Worm (Caenorhabditis elegans) whole organism, L2 larva: ENCODE data around the gene R07D5.2.

ENCODE experiments used
- C34F6.9 ChIP-seq: fragments of 150-350 bp; optimal IDR thresholded peaks from 2 replicates; lab custom pipeline; 2014; ENCODE audit warnings: missing biosample characterization, missing genetic modification characterization
- F13H6.1 ChIP-seq: sonication (generic microtip); optimal IDR thresholded peaks from 2 replicates; lab custom pipeline; 2016; ENCODE audit warnings: missing genetic modification characterization, missing compliant biosample characterization
- Y55F3AM.14 ChIP-seq: fragments of 200-800 bp; sonication (Bioruptor generic); optimal IDR thresholded peaks from 2 replicates; lab custom pipeline; 2018; ENCODE audit warnings: mild to moderate bottlenecking, missing genetic modification characterization, missing compliant biosample characterization
- ZK546.5 ChIP-seq: sonication (generic microtip); optimal IDR thresholded peaks from 2 replicates; lab custom pipeline; 2017; ENCODE audit warnings: missing biosample characterization, missing genetic modification characterization
- ama-1 ChIP-seq: fragments of 150-350 bp; optimal IDR thresholded peaks from 2 replicates; lab custom pipeline; 2018; ENCODE audit warnings: inconsistent platforms
- ceh-16 ChIP-seq: fragments of 150-350 bp; optimal IDR thresholded peaks from 2 replicates; lab custom pipeline; 2014; ENCODE audit warnings: missing biosample characterization, missing genetic modification characterization
- ceh-82 ChIP-seq: fragments of 150-350 bp; optimal IDR thresholded peaks from 2 replicates; lab custom pipeline; 2014; ENCODE audit warnings: missing biosample characterization, missing genetic modification characterization
- crh-2 ChIP-seq: sonication (generic microtip); optimal IDR thresholded peaks from 2 replicates; lab custom pipeline; 2017; ENCODE audit warnings: missing biosample characterization, missing genetic modification characterization
- egl-27 ChIP-seq: sonication (generic microtip); optimal IDR thresholded peaks from 3 replicates; lab custom pipeline; 2017; ENCODE audit warnings: missing biosample characterization, missing genetic modification reagents, missing genetic modification characterization
- elt-1 ChIP-seq: fragments of 150-350 bp; optimal IDR thresholded peaks from 2 replicates; lab custom pipeline; 2014; ENCODE audit warnings: missing biosample characterization, missing genetic modification characterization
- elt-3 ChIP-seq: sonication (generic microtip); optimal IDR thresholded peaks from 2 replicates; lab custom pipeline; 2017; ENCODE audit warnings: missing biosample characterization, missing genetic modification characterization
- fos-1 ChIP-seq: fragments of 150-350 bp; optimal IDR thresholded peaks from 2 replicates; lab custom pipeline; 2014; ENCODE audit warnings: missing biosample characterization, missing genetic modification characterization
- gmeb-1 ChIP-seq: fragments of 150-350 bp; optimal IDR thresholded peaks from 2 replicates; lab custom pipeline; 2014; ENCODE audit warnings: missing biosample characterization, missing genetic modification characterization
- lin-11 ChIP-seq: fragments of 150-350 bp; sonication (generic microtip); optimal IDR thresholded peaks from 2 replicates; lab custom pipeline; 2014; ENCODE audit warnings: missing biosample characterization, missing genetic modification characterization, inconsistent platforms, mixed read lengths
- lin-13 ChIP-seq: fragments of 150-350 bp; optimal IDR thresholded peaks from 2 replicates; lab custom pipeline; 2014; ENCODE audit warnings: missing biosample characterization, missing genetic modification reagents, missing genetic modification characterization
- lsy-2 ChIP-seq, 2 experiments: fragments of 150-350 bp in 1 of 2; sonication (generic microtip) in 1 of 2; optimal IDR thresholded peaks; 2 replicates each; lab custom pipeline; 2014 to 2017; ENCODE audit warnings: missing biosample characterization in 2 of 2, missing genetic modification characterization in 2 of 2
- mbf-1 ChIP-seq: sonication (generic microtip); optimal IDR thresholded peaks from 2 replicates; lab custom pipeline; 2017; ENCODE audit warnings: missing biosample characterization, missing genetic modification characterization
- mdl-1 ChIP-seq, 2 experiments: fragments of 150-350 bp in 1 of 2; sonication (generic microtip) in 1 of 2; optimal IDR thresholded peaks; 2 replicates each; lab custom pipeline; 2017; ENCODE audit warnings: missing biosample characterization in 2 of 2, missing genetic modification characterization in 2 of 2
- nhr-10 ChIP-seq: sonication (generic microtip); optimal IDR thresholded peaks from 2 replicates; lab custom pipeline; 2017; ENCODE audit warnings: missing biosample characterization, missing genetic modification characterization
- nhr-11 ChIP-seq: fragments of 150-350 bp; optimal IDR thresholded peaks from 2 replicates; lab custom pipeline; 2014; ENCODE audit warnings: missing biosample characterization, missing genetic modification characterization
- nhr-12 ChIP-seq: fragments of 150-350 bp; optimal IDR thresholded peaks from 2 replicates; lab custom pipeline; 2014; ENCODE audit warnings: missing biosample characterization, missing genetic modification characterization
- nhr-129 ChIP-seq: fragments of 150-350 bp; optimal IDR thresholded peaks from 2 replicates; lab custom pipeline; 2014; ENCODE audit warnings: missing biosample characterization, missing genetic modification characterization
- nhr-21 ChIP-seq: fragments of 150-350 bp; optimal IDR thresholded peaks from 2 replicates; lab custom pipeline; 2014; ENCODE audit warnings: missing biosample characterization, missing genetic modification characterization
- nhr-237 ChIP-seq: fragments of 150-350 bp; optimal IDR thresholded peaks from 2 replicates; lab custom pipeline; 2014; ENCODE audit warnings: missing biosample characterization, missing genetic modification characterization
- nhr-25 ChIP-seq: fragments of 150-350 bp; sonication (generic microtip); optimal IDR thresholded peaks from 3 replicates; lab custom pipeline; 2014; ENCODE audit warnings: missing biosample characterization, missing genetic modification characterization
- nhr-6 ChIP-seq: fragments of 150-350 bp; optimal IDR thresholded peaks from 2 replicates; lab custom pipeline; 2014; ENCODE audit warnings: missing biosample characterization, missing genetic modification characterization
- nhr-77 ChIP-seq: fragments of 150-350 bp; optimal IDR thresholded peaks from 2 replicates; lab custom pipeline; 2014; ENCODE audit warnings: missing biosample characterization, missing genetic modification characterization
- peb-1 ChIP-seq: fragments of 150-350 bp; optimal IDR thresholded peaks from 2 replicates; lab custom pipeline; 2014; ENCODE audit warnings: missing biosample characterization, missing genetic modification characterization
- sem-4 ChIP-seq: fragments of 150-350 bp; optimal IDR thresholded peaks from 2 replicates; lab custom pipeline; 2014; ENCODE audit warnings: missing biosample characterization, missing genetic modification reagents, missing genetic modification characterization
- skn-1 ChIP-seq: sonication (generic microtip); optimal IDR thresholded peaks from 2 replicates; lab custom pipeline; 2017; ENCODE audit warnings: missing biosample characterization, missing genetic modification characterization
- sma-3 ChIP-seq: sonication (generic microtip); optimal IDR thresholded peaks from 2 replicates; lab custom pipeline; 2016; ENCODE audit warnings: missing genetic modification reagents, missing genetic modification characterization, missing compliant biosample characterization
- sma-9 ChIP-seq, 2 experiments: fragments of 150-350 bp in 1 of 2; sonication (generic microtip) in 1 of 2; optimal IDR thresholded peaks; 2 replicates each; lab custom pipeline; 2014 to 2016; ENCODE audit warnings: missing genetic modification characterization in 2 of 2, mild to moderate bottlenecking in 1 of 2, missing biosample characterization in 1 of 2, missing compliant biosample characterization in 1 of 2, missing genetic modification reagents in 1 of 2, moderate library complexity in 1 of 2
- snpc-4 ChIP-seq: fragments of 150-350 bp; optimal IDR thresholded peaks from 2 replicates; lab custom pipeline; 2014; ENCODE audit warnings: missing biosample characterization, missing genetic modification characterization
- unc-39 ChIP-seq: fragments of 150-350 bp; optimal IDR thresholded peaks from 2 replicates; lab custom pipeline; 2014; ENCODE audit warnings: missing biosample characterization, missing genetic modification characterization
- unc-62 ChIP-seq: fragments of 150-350 bp; optimal IDR thresholded peaks from 2 replicates; lab custom pipeline; 2014; ENCODE audit warnings: missing biosample characterization, missing genetic modification reagents, missing genetic modification characterization
- zag-1 ChIP-seq: fragments of 150-350 bp; optimal IDR thresholded peaks from 2 replicates; lab custom pipeline; 2014; ENCODE audit warnings: missing biosample characterization, missing genetic modification characterization
- ztf-11 ChIP-seq: sonication (generic microtip); optimal IDR thresholded peaks from 2 replicates; lab custom pipeline; 2017; ENCODE audit warnings: missing biosample characterization, missing genetic modification characterization
- ztf-4 ChIP-seq: fragments of 150-350 bp; optimal IDR thresholded peaks from 2 replicates; lab custom pipeline; 2014; ENCODE audit warnings: missing biosample characterization, missing genetic modification characterization

The R07D5.2 gene

ce11 chrX:15076909-15077308 lies 39.5 kb downstream of the R07D5.2 start:
- TF ChIP-seq Y55F3AM.14 (GFP tag; lab: Kevin White, UChicago) (no peak), ceh-16 (tag; lab: Kevin White, UChicago) (no peak), ceh-82 (tag; lab: Kevin White, UChicago) (no peak), elt-3 (tag; lab: Kevin White, UChicago) (no peak), sem-4 (no peak), ztf-11 (tag; lab: Kevin White, UChicago) (no peak), lin-11 (tag; lab: Kevin White, UChicago) (no peak), lsy-2 (tag; optimal IDR thresholded peaks at IDR 0.05; lab: Kevin White, UChicago) (no peak), gmeb-1 (no peak), nhr-21 (peak; percentile 5), skn-1 (no peak), crh-2 (tag; lab: Kevin White, UChicago) (no peak), ZK546.5 (no peak), zag-1 (tag; lab: Kevin White, UChicago) (no peak), ama-1 (lab: Kevin White, UChicago) (peak; percentile 57), mdl-1 (tag; optimal IDR thresholded peaks at IDR 0.05; lab: Kevin White, UChicago) (no peak)

ce11 chrX:15076042-15076565 lies 40.3 kb downstream of the R07D5.2 start, which contains the start of the genes H40L08.3 and H40L08.9:
Gene H40L08.3 (minus strand): TSS chrX:15076092.
Gene H40L08.9 (minus strand): TSS chrX:15076480.
- TF ChIP-seq nhr-12 (no peak), elt-3 (tag; lab: Kevin White, UChicago) (no peak), Y55F3AM.14 (GFP tag; lab: Kevin White, UChicago) (no peak), nhr-77 (tag; lab: Kevin White, UChicago) (no peak), peb-1 (tag; lab: Kevin White, UChicago) (no peak), nhr-129 (tag; lab: Kevin White, UChicago) (peak; percentile 75), C34F6.9 (no peak), unc-39 (tag; lab: Kevin White, UChicago) (no peak), lsy-2 (tag; optimal IDR thresholded peaks at IDR 0.05; lab: Kevin White, UChicago) (no peak), skn-1 (no peak), nhr-10 (no peak), ceh-82 (tag; lab: Kevin White, UChicago) (no peak), nhr-21 (peak; percentile 63), elt-1 (no peak), mbf-1 (tag; lab: Kevin White, UChicago) (no peak), ZK546.5 (no peak), ama-1 (lab: Kevin White, UChicago) (peak; percentile 85), mdl-1 (tag; optimal IDR thresholded peaks at IDR 0.05; lab: Kevin White, UChicago) (no peak), unc-62 (no peak), sma-3 (GFP tag; lab: Kevin White, UChicago) (peak; percentile 24), egl-27 (tag; lab: Kevin White, UChicago) (no peak), snpc-4 (tag; lab: Kevin White, UChicago) (no peak), ztf-11 (tag; lab: Kevin White, UChicago) (no peak), ztf-4 (tag; lab: Kevin White, UChicago) (no peak), nhr-11 (no peak), nhr-237 (tag; lab: Kevin White, UChicago) (no peak), sma-9 (GFP tag; optimal IDR thresholded peaks at IDR 0.05; lab: Kevin White, UChicago) (peak; percentile 6), sma-9 (tag; optimal IDR thresholded peaks at IDR 0.05; lab: Kevin White, UChicago) (no peak)

ce11 chrX:15075170-15075569 lies 41.2 kb downstream of the R07D5.2 start:
- TF ChIP-seq elt-1: no peak
- TF ChIP-seq C34F6.9: no peak
- TF ChIP-seq fos-1: no peak
- no peak for TF ChIP-seq lin-13 (GFP tag; lab: Kevin White, UChicago)
- no peak for TF ChIP-seq nhr-237 (tag; lab: Kevin White, UChicago)
- TF ChIP-seq snpc-4 (tag; lab: Kevin White, UChicago): no peak
- TF ChIP-seq F13H6.1: no peak
- no peak for TF ChIP-seq nhr-6 (tag; lab: Kevin White, UChicago)
- TF ChIP-seq sma-9 (GFP tag; optimal IDR thresholded peaks at IDR 0.05; lab: Kevin White, UChicago): no peak
- no peak for TF ChIP-seq sma-9 (tag; optimal IDR thresholded peaks at IDR 0.05; lab: Kevin White, UChicago)
- TF ChIP-seq lsy-2 (tag; optimal IDR thresholded peaks at IDR 0.05; lab: Kevin White, UChicago): no peak
- no peak for TF ChIP-seq ceh-82 (tag; lab: Kevin White, UChicago)
- no peak for TF ChIP-seq elt-3 (tag; lab: Kevin White, UChicago)
- no peak for TF ChIP-seq nhr-25 (tag; lab: Kevin White, UChicago)
- TF ChIP-seq peb-1 (tag; lab: Kevin White, UChicago): no peak
